Worm (Caenorhabditis elegans) whole organism, mixed stage, embryonic: ENCODE results near the gene dos-3.

Experiments used
- bed-3 ChIP-seq: fragments of 200-800 bp; sonication (Bioruptor generic); optimal IDR thresholded peaks from 3 replicates; lab custom pipeline; 2018; ENCODE audit warnings: mild to moderate bottlenecking, missing genetic modification characterization, moderate library complexity, missing compliant biosample characterization
- ces-1 ChIP-seq: fragments of 150-350 bp; optimal IDR thresholded peaks from 2 replicates; lab custom pipeline; 2014; ENCODE audit warnings: missing biosample characterization, missing genetic modification reagents, missing genetic modification characterization
- drap-1 ChIP-seq: fragments of 200-800 bp; sonication (Bioruptor generic); optimal IDR thresholded peaks from 3 replicates; lab custom pipeline; 2018; ENCODE audit warnings: mild to moderate bottlenecking, missing genetic modification characterization, missing compliant biosample characterization
- elt-3 ChIP-seq: fragments of 150-350 bp; optimal IDR thresholded peaks from 2 replicates; lab custom pipeline; 2014; ENCODE audit warnings: missing biosample characterization, missing genetic modification characterization
- lin-13 ChIP-seq: fragments of 150-350 bp; optimal IDR thresholded peaks from 2 replicates; lab custom pipeline; 2014; ENCODE audit warnings: missing biosample characterization, missing genetic modification characterization
- mep-1 ChIP-seq: fragments of 150-350 bp; optimal IDR thresholded peaks from 2 replicates; lab custom pipeline; 2017; ENCODE audit warnings: missing biosample characterization, missing genetic modification reagents, missing genetic modification characterization, inconsistent platforms
- nhr-12 ChIP-seq: fragments of 150-350 bp; optimal IDR thresholded peaks from 2 replicates; lab custom pipeline; 2014; ENCODE audit warnings: missing biosample characterization, missing genetic modification characterization
- nhr-237 ChIP-seq: fragments of 150-350 bp; optimal IDR thresholded peaks from 2 replicates; lab custom pipeline; 2014; ENCODE audit warnings: missing biosample characterization, missing genetic modification characterization
- pha-4 ChIP-seq: fragments of 150-350 bp; optimal IDR thresholded peaks from 2 replicates; lab custom pipeline; 2018; ENCODE audit warnings: missing biosample characterization, missing genetic modification reagents, missing genetic modification characterization
- unc-62 ChIP-seq: fragments of 150-350 bp; optimal IDR thresholded peaks from 2 replicates; lab custom pipeline; 2014; ENCODE audit warnings: missing biosample characterization, missing genetic modification reagents, missing genetic modification characterization

- no peak for TF ChIP-seq elt-3 (tag; lab: Kevin White, UChicago)
- no peak for TF ChIP-seq unc-62
- TF ChIP-seq lin-13 (tag; lab: Kevin White, UChicago), result no peak
- TF ChIP-seq bed-3 (GFP tag; lab: Kevin White, UChicago), result no peak
- TF ChIP-seq nhr-12, result no peak
- TF ChIP-seq nhr-237 (tag; lab: Kevin White, UChicago), result no peak
- no peak for TF ChIP-seq drap-1 (GFP tag; lab: Kevin White, UChicago)
- no peak for TF ChIP-seq mep-1
- TF ChIP-seq ces-1, result no peak
- TF ChIP-seq pha-4 (tag; lab: Kevin White, UChicago), result no peak
Observed at ce11 chrIII:853414-853813, 14.0 kb upstream of the dos-3 start.
